Worm (Caenorhabditis elegans): ENCODE data around the gene nhr-253.

ce11 chrV:404210-404669 lies 7.8 kb downstream of the nhr-253 start, which contains the start of gene nhr-252:
- TF ChIP-seq ceh-82 (tag; optimal IDR thresholded peaks at IDR 0.05), result no peak
- no peak for TF ChIP-seq nhr-6 (tag; optimal IDR thresholded peaks at IDR 0.05)
- no peak for TF ChIP-seq sem-4 (tag; optimal IDR thresholded peaks at IDR 0.05)
- no peak for TF ChIP-seq aly-2 (tag; optimal IDR thresholded peaks at IDR 0.05)
- no peak for TF ChIP-seq alr-1 (tag; optimal IDR thresholded peaks at IDR 0.05)
